Worm (Caenorhabditis elegans): Measurements from ENCODE around the gene Y26E6A.3.

ce11 chrX:13928532-13928931, 18.8 kb upstream of the Y26E6A.3 start:
- TF ChIP-seq nhr-28 (tag; optimal IDR thresholded peaks at IDR 0.05) (no peak), tra-1 (GFP tag; IDR thresholded peaks at IDR 0.05) (no peak), snpc-4 (tag; optimal IDR thresholded peaks at IDR 0.05) (no peak), nhr-237 (tag; optimal IDR thresholded peaks at IDR 0.05) (no peak), tag-97 (GFP tag; IDR thresholded peaks at IDR 0.05) (no peak), nhr-76 (tag; optimal IDR thresholded peaks at IDR 0.05) (no peak), lin-15B (tag; optimal IDR thresholded peaks at IDR 0.05) (no peak), aha-1 (tag) (no peak)
